Fruit fly (Drosophila melanogaster): Measurements from ENCODE around the gene CG9782.
A peak's percentile ranks its signal among the peaks of the same experiment; 100 is the strongest.

CG9782 gene

dm6 chrX:16650078-16651063 lies 29.0 kb upstream of the CG9782 start (continued):
- TF ChIP-seq Met (GFP tag; optimal IDR thresholded peaks at IDR 0.05) = peak; percentile 69
- peak; percentile 28 for TF ChIP-seq dsx (GFP tag; optimal IDR thresholded peaks at IDR 0.05; ENCODE audit: poor library complexity, severe bottlenecking)
- no peak for TF ChIP-seq CG31627 (GFP tag; optimal IDR thresholded peaks at IDR 0.05)
- TF ChIP-seq Eip75B (GFP tag; optimal IDR thresholded peaks at IDR 0.05) = peak; percentile 61
- TF ChIP-seq lz (GFP tag; optimal IDR thresholded peaks at IDR 0.05) = peak; percentile 44
- TF ChIP-seq esn (GFP tag; optimal IDR thresholded peaks at IDR 0.05) = no peak
- TF ChIP-seq vri (GFP tag; optimal IDR thresholded peaks at IDR 0.05) = no peak
- TF ChIP-seq CG32006 (GFP tag; optimal IDR thresholded peaks at IDR 0.05) = no peak
- TF ChIP-seq acj6 (GFP tag; optimal IDR thresholded peaks at IDR 0.05) = no peak
- TF ChIP-seq Smox (GFP tag; optimal IDR thresholded peaks at IDR 0.05) = no peak

DNA sequence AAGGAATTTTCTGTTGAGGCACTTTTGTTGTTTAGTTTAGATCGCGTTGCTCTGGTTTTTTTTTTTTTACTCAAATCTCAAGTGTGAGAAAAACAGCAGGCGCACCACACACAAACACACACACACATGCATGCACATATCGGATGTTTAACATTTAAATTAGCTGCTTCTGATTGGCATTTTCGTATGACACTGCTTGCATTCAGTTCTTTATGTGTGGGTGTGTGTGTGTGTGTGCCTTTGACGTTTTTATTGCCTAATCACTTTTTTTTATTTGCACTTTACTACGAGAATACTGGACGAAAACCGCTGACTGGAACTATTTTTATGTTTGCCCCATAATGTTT lies 27.0 kb upstream of the CG9782 start:
- no peak for TF ChIP-seq CG6854 (GFP tag; optimal IDR thresholded peaks at IDR 0.05)
- no peak for TF ChIP-seq spab (GFP tag; optimal IDR thresholded peaks at IDR 0.05)
- TF ChIP-seq Lpt (GFP tag; optimal IDR thresholded peaks at IDR 0.05) = no peak
- no peak for TF ChIP-seq CG8632 (GFP tag; optimal IDR thresholded peaks at IDR 0.05)
- no peak for TF ChIP-seq CG1621 (tag; optimal IDR thresholded peaks at IDR 0.05)
- TF ChIP-seq dac (GFP tag; optimal IDR thresholded peaks at IDR 0.05) = no peak
- TF ChIP-seq svp (GFP tag) = no peak
- no peak for TF ChIP-seq vri (GFP tag; optimal IDR thresholded peaks at IDR 0.05)
- TF ChIP-seq Sox14 (GFP tag; optimal IDR thresholded peaks at IDR 0.05) = no peak
- no peak for TF ChIP-seq Eip78C (GFP tag)

DNA sequence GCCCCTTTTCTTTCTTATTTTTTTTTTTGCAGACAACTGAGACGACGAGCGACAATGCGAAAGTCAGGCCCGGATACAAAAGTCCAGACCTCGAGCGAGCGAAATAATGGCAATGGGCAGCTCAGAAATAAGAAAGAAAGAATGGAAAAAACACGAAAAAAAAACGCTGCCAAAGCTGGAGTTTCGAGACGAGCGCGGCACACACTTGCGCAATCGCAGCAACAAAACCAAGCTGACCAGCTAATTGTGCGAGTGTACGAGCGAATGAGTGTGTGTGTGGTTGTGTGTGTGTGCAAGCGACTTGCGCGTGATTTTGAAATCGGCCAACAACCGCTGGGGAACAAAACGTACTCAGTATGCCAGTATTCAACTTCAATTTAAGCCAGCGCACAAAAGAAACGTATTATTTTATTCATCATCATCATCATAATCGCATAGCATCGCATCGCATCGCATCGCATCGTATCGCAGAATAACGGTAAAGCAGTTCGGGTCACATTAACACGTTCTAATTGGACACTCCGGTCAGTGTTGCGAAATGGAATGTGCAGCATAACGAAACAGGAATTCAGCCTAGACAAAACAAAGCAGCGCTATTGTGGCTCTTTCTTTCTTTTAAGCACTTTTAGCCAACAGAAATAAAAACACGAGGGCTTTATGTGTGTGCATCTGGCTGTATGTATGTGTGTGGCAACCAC lies 26.5 kb upstream of the CG9782 start:
- TF ChIP-seq pdm3 (GFP tag; optimal IDR thresholded peaks at IDR 0.05) = no peak
- no peak for TF ChIP-seq CG16779 (tag; optimal IDR thresholded peaks at IDR 0.05)
- peak; percentile 53; the same call in 1 of the 3 replicates for TF ChIP-seq CG6163 (GFP tag; IDR thresholded peaks at IDR 0.05)
- TF ChIP-seq CG8319 (GFP tag; optimal IDR thresholded peaks at IDR 0.05) = no peak
- peak; percentile 55 to 57 for TF ChIP-seq ss (GFP tag; optimal IDR thresholded peaks at IDR 0.05)
- peak; percentile 77 for TF ChIP-seq vri (GFP tag; optimal IDR thresholded peaks at IDR 0.05)
- peak; percentile 21 for TF ChIP-seq CG9139 (GFP tag; optimal IDR thresholded peaks at IDR 0.05)
- TF ChIP-seq Eip78C (GFP tag) = peak; percentile 27
- TF ChIP-seq CG8119 (GFP tag; IDR thresholded peaks at IDR 0.05) = 0 out of 3 replicates have a peak, but pooled peaks have one; percentile 38
- TF ChIP-seq CG15336 (GFP tag; IDR thresholded peaks at IDR 0.05) = no peak
- TF ChIP-seq CG6854 (GFP tag; optimal IDR thresholded peaks at IDR 0.05) = peak; percentile 77
- TF ChIP-seq eg (GFP tag; IDR thresholded peaks at IDR 0.05) = peak; percentile 40; the same call in 2 of the 3 replicates

DNA sequence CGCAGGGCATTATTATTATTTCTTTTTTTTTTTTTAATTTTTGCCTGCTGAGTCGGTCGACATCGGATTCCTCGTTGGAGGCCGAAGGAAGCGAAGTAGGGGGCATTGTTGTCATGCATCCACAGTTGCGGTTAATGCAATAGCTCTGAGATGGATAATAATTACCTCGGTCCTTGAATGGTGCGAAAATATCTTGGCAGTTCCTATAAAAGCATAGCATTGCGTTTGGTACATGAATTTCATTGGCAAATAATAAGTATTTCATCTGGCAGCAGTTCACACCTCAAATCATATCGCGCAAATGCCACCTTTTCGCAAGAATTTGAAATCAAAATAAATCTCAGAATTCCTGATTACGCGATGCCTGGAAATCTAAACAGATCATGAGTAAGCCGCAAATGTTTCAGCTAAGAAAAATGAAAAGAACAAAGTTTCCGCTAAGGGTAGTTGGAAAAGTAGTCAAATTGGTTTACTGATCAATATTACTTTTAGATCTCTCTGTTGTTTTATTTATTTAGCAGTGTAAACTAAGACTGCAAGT lies 25.8 kb upstream of the CG9782 start:
- TF ChIP-seq CG11294 (GFP tag; IDR thresholded peaks at IDR 0.05) (no peak), Met (GFP tag; optimal IDR thresholded peaks at IDR 0.05) (peak; percentile 42), fd85E (GFP tag; optimal IDR thresholded peaks at IDR 0.05) (no peak), Sox15 (GFP tag; optimal IDR thresholded peaks at IDR 0.05) (peak; percentile 49), Blimp-1 (GFP tag; optimal IDR thresholded peaks at IDR 0.05) (no peak), Hr39 (GFP tag; optimal IDR thresholded peaks at IDR 0.05) (peak; percentile 64), Gug (GFP tag; IDR thresholded peaks at IDR 0.05) (no peak), svp (GFP tag) (peak; percentile 81), dac (GFP tag; optimal IDR thresholded peaks at IDR 0.05) (no peak), fd59A (GFP tag; optimal IDR thresholded peaks at IDR 0.05) (peak; percentile 28), Hr38 (GFP tag; optimal IDR thresholded peaks at IDR 0.05) (no peak), cyc (GFP tag; optimal IDR thresholded peaks at IDR 0.05) (peak; percentile 31), topi (GFP tag; optimal IDR thresholded peaks at IDR 0.05) (peak; percentile 33), CG11762 (GFP tag; optimal IDR thresholded peaks at IDR 0.05; ENCODE audit: insufficient read depth) (no peak), salr (GFP tag; optimal IDR thresholded peaks at IDR 0.05) (peak in 1 of 2 experiments; percentile 22), CG32006 (GFP tag; optimal IDR thresholded peaks at IDR 0.05) (peak; percentile 46), CG10631 (GFP tag; optimal IDR thresholded peaks at IDR 0.05) (peak; percentile 31), CG8119 (GFP tag; IDR thresholded peaks at IDR 0.05) (no peak), esn (GFP tag; optimal IDR thresholded peaks at IDR 0.05) (peak; percentile 67), CG15336 (GFP tag; IDR thresholded peaks at IDR 0.05) (no peak), Sox102F (GFP tag; optimal IDR thresholded peaks at IDR 0.05) (peak; percentile 22), Hr4 (GFP tag; optimal IDR thresholded peaks at IDR 0.05) (no peak)

Measured in whole organism, prepupa.